Worm (Caenorhabditis elegans): ENCODE data around the gene srv-3.

The srv-3 gene

ce11 chrV:19691954-19692353 is 16.8 kb downstream of the srv-3 start:
- no peak for TF ChIP-seq efl-3 (GFP tag; optimal IDR thresholded peaks at IDR 0.05)
- TF ChIP-seq elt-2 (tag; optimal IDR thresholded peaks at IDR 0.05) = no peak
- no peak for TF ChIP-seq nhr-77 (tag; optimal IDR thresholded peaks at IDR 0.05)
- no peak for TF ChIP-seq aly-2 (tag; optimal IDR thresholded peaks at IDR 0.05)
- no peak for TF ChIP-seq zag-1 (tag; optimal IDR thresholded peaks at IDR 0.05)
- TF ChIP-seq ama-1 (optimal IDR thresholded peaks at IDR 0.05) = no peak
- no peak for TF ChIP-seq elt-3 (tag; optimal IDR thresholded peaks at IDR 0.05)
- TF ChIP-seq C34B4.2 (tag; optimal IDR thresholded peaks at IDR 0.05) = no peak
- no peak for TF ChIP-seq pag-3 (tag; optimal IDR thresholded peaks at IDR 0.05; ENCODE audit: borderline replicate concordance, insufficient read depth)
- no peak for TF ChIP-seq mab-9 (GFP tag; IDR thresholded peaks at IDR 0.05)
- no peak for TF ChIP-seq nhr-19 (GFP tag; conservative IDR thresholded peaks at IDR 0.05)
- TF ChIP-seq alr-1 (tag; optimal IDR thresholded peaks at IDR 0.05; ENCODE audit: borderline replicate concordance) = no peak
- TF ChIP-seq lir-3 (tag; optimal IDR thresholded peaks at IDR 0.05; ENCODE audit: poor library complexity) = no peak
- no peak for TF ChIP-seq tlp-1 (tag; optimal IDR thresholded peaks at IDR 0.05)
- no peak for TF ChIP-seq sox-4 (tag; optimal IDR thresholded peaks at IDR 0.05)
- no peak for TF ChIP-seq ceh-88 (GFP tag; IDR thresholded peaks at IDR 0.05)

- TF ChIP-seq elt-3 (tag; optimal IDR thresholded peaks at IDR 0.05) = no peak
- no peak for TF ChIP-seq sptf-1 (tag; optimal IDR thresholded peaks at IDR 0.05)
- TF ChIP-seq lir-3 (tag; optimal IDR thresholded peaks at IDR 0.05; ENCODE audit: poor library complexity) = no peak
- TF ChIP-seq nhr-85 (tag) = no peak
- TF ChIP-seq hlh-17 (GFP tag; optimal IDR thresholded peaks at IDR 0.05; ENCODE audit: borderline replicate concordance) = no peak
- no peak for TF ChIP-seq mef-2 (tag; optimal IDR thresholded peaks at IDR 0.05)
- no peak for TF ChIP-seq fkh-4 (tag; optimal IDR thresholded peaks at IDR 0.05; ENCODE audit: borderline replicate concordance)
- no peak for TF ChIP-seq swsn-7 (tag; optimal IDR thresholded peaks at IDR 0.05)
- TF ChIP-seq unc-130 (tag; optimal IDR thresholded peaks at IDR 0.05) = no peak
- TF ChIP-seq isw-1 (GFP tag; IDR thresholded peaks at IDR 0.05) = no peak
- no peak for TF ChIP-seq hpl-2 (GFP tag; optimal IDR thresholded peaks at IDR 0.05)
- TF ChIP-seq rnt-1 (tag; optimal IDR thresholded peaks at IDR 0.05) = no peak
- no peak for TF ChIP-seq ceh-8 (GFP tag; optimal IDR thresholded peaks at IDR 0.05)
- TF ChIP-seq nhr-76 (tag; optimal IDR thresholded peaks at IDR 0.05) = no peak
Observed at ce11 chrV:19691271-19691886, 17.4 kb downstream of the srv-3 start.

DNA sequence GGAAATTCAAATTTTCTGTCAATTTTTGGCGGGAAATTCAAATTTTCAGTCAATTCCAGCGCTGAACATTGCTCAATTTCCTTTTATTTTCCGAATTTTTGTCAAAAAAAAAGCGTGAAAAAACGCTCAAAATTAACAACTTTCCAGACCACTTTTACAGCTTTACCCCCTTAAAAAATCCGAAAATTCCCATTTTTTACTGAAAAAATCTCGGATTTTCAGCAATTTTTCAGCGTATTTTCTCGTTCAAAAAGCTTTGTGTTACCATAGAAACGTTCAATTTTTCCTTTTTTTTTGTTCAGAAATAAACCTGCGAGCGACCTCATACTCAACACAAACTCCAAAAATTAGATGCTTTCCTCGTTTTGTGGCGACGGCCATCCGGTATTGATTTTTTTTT is 34.2 kb downstream of the srv-3 start, which contains the start of gene mrp-7:
mrp-7 (plus strand) TSS at position 301 of the 400 bp plus-strand sequence.
- TF ChIP-seq tbx-2 (tag; optimal IDR thresholded peaks at IDR 0.05) (no peak), isw-1 (GFP tag; IDR thresholded peaks at IDR 0.05) (no peak), ets-5 (GFP tag; IDR thresholded peaks at IDR 0.05) (no peak), ceh-82 (tag; optimal IDR thresholded peaks at IDR 0.05) (no peak), nhr-85 (tag) (no peak), nhr-47 (tag; optimal IDR thresholded peaks at IDR 0.05) (no peak), nhr-11 (tag; optimal IDR thresholded peaks at IDR 0.05) (no peak), C16A3.4 (tag; optimal IDR thresholded peaks at IDR 0.05) (no peak), nhr-84 (tag; optimal IDR thresholded peaks at IDR 0.05) (no peak), nhr-12 (tag; optimal IDR thresholded peaks at IDR 0.05) (no peak), lin-15B (tag; optimal IDR thresholded peaks at IDR 0.05) (no peak), zag-1 (tag; optimal IDR thresholded peaks at IDR 0.05) (no peak), tlp-1 (tag; optimal IDR thresholded peaks at IDR 0.05) (no peak)

ce11 chrV:19673298-19673903 is 35.3 kb downstream of the srv-3 start:
- TF ChIP-seq efl-3 (GFP tag; optimal IDR thresholded peaks at IDR 0.05) (no peak), egl-13 (tag; optimal IDR thresholded peaks at IDR 0.05) (no peak), efl-1 (optimal IDR thresholded peaks at IDR 0.05) (peak; percentile 70 to 81), efl-1 (GFP tag; optimal IDR thresholded peaks at IDR 0.05 in 1 of 2) (peak; percentile 73 to 95), mep-1 (tag; optimal IDR thresholded peaks at IDR 0.05) (no peak), sox-4 (tag; optimal IDR thresholded peaks at IDR 0.05) (no peak), pag-3 (tag; optimal IDR thresholded peaks at IDR 0.05; ENCODE audit: borderline replicate concordance, insufficient read depth) (no peak), alr-1 (tag; optimal IDR thresholded peaks at IDR 0.05; ENCODE audit: borderline replicate concordance) (no peak), snpc-4 (tag; optimal IDR thresholded peaks at IDR 0.05) (no peak), lin-15B (tag; optimal IDR thresholded peaks at IDR 0.05) (no peak), dsc-1 (tag; optimal IDR thresholded peaks at IDR 0.05) (no peak), F16B12.6 (tag; optimal IDR thresholded peaks at IDR 0.05) (peak; percentile 64), elt-3 (tag; optimal IDR thresholded peaks at IDR 0.05) (no peak), lin-35 (GFP tag; optimal IDR thresholded peaks at IDR 0.05) (peak in 1 of 2 experiments; percentile 25), ces-1 (GFP tag; optimal IDR thresholded peaks at IDR 0.05) (no peak), elt-2 (tag; optimal IDR thresholded peaks at IDR 0.05) (peak; percentile 12), dpl-1 (GFP tag; optimal IDR thresholded peaks at IDR 0.05) (peak; percentile 29 to 60 (median 33))
